Worm (Caenorhabditis elegans) whole organism, late embryonic: ENCODE results near the gene spp-30.

Experiments used
- C08G9.2 ChIP-seq: sonication (generic microtip); optimal IDR thresholded peaks from 2 replicates; lab custom pipeline; 2016; ENCODE audit warnings: mild to moderate bottlenecking, missing genetic modification characterization, moderate library complexity, missing compliant biosample characterization
- F13H6.1 ChIP-seq: sonication (generic microtip); optimal IDR thresholded peaks from 2 replicates; lab custom pipeline; 2016; ENCODE audit warnings: missing genetic modification characterization, missing compliant biosample characterization
- K02D7.2 ChIP-seq: sonication (generic microtip); optimal IDR thresholded peaks from 2 replicates; lab custom pipeline; 2017; ENCODE audit warnings: mild to moderate bottlenecking, missing genetic modification characterization, missing compliant biosample characterization
- K09A11.1 ChIP-seq: sonication (generic microtip); optimal IDR thresholded peaks from 2 replicates; lab custom pipeline; 2017; ENCODE audit warnings: antibody characterized with exemption, mild to moderate bottlenecking, missing genetic modification characterization, missing compliant biosample characterization; ENCODE audit not compliant: insufficient read depth
- ahr-1 ChIP-seq: sonication (generic microtip); optimal IDR thresholded peaks from 2 replicates; lab custom pipeline; 2016; ENCODE audit warnings: missing genetic modification characterization, missing compliant biosample characterization
- ama-1 ChIP-seq: fragments of 150-350 bp; optimal IDR thresholded peaks from 2 replicates; lab custom pipeline; 2014
- ceh-24 ChIP-seq: sonication (generic microtip); optimal IDR thresholded peaks from 2 replicates; lab custom pipeline; 2016; ENCODE audit warnings: mild to moderate bottlenecking, missing genetic modification characterization, missing compliant biosample characterization
- ceh-30 ChIP-seq: fragments of 150-350 bp; optimal IDR thresholded peaks from 2 replicates; lab custom pipeline; 2014; ENCODE audit warnings: missing biosample characterization, missing genetic modification characterization
- ceh-31 ChIP-seq: sonication (generic microtip); optimal IDR thresholded peaks from 2 replicates; lab custom pipeline; 2016; ENCODE audit warnings: missing genetic modification characterization, missing compliant biosample characterization
- ceh-34 ChIP-seq: sonication (generic microtip); optimal IDR thresholded peaks from 2 replicates; lab custom pipeline; 2016; ENCODE audit warnings: mild to moderate bottlenecking, missing genetic modification characterization, missing compliant biosample characterization
- ceh-45 ChIP-seq: fragments of 200-800 bp; sonication (Bioruptor generic); IDR thresholded peaks from 2 replicates; pipeline ENCODE4 v1.3.6; 2022; ENCODE audit warnings: missing genetic modification reagents, missing genetic modification characterization, missing compliant biosample characterization
- ceh-48 ChIP-seq: sonication (generic microtip); optimal IDR thresholded peaks from 2 replicates; lab custom pipeline; 2016; ENCODE audit warnings: missing genetic modification characterization, inconsistent platforms, missing compliant biosample characterization
- ceh-6 ChIP-seq: fragments of 200-800 bp; sonication (Bioruptor generic); optimal IDR thresholded peaks from 2 replicates; lab custom pipeline; 2018; ENCODE audit warnings: mild to moderate bottlenecking, missing genetic modification characterization, missing compliant biosample characterization
- che-1 ChIP-seq: sonication (generic microtip); optimal IDR thresholded peaks from 2 replicates; lab custom pipeline; 2016; ENCODE audit warnings: mild to moderate bottlenecking, missing genetic modification characterization, missing compliant biosample characterization
- elt-2 ChIP-seq: sonication (generic microtip); optimal IDR thresholded peaks from 2 replicates; lab custom pipeline; 2016; ENCODE audit warnings: missing genetic modification reagents, missing genetic modification characterization, missing compliant biosample characterization
- fax-1 ChIP-seq: sonication (generic microtip); optimal IDR thresholded peaks from 2 replicates; lab custom pipeline; 2016; ENCODE audit warnings: missing genotype, missing genetic modification characterization, missing compliant biosample characterization
- fkh-10 ChIP-seq: fragments of 150-350 bp; optimal IDR thresholded peaks from 2 replicates; lab custom pipeline; 2014; ENCODE audit warnings: missing biosample characterization, missing genetic modification reagents, missing genetic modification characterization
- fkh-6 ChIP-seq: sonication (generic microtip); optimal IDR thresholded peaks from 2 replicates; lab custom pipeline; 2016; ENCODE audit warnings: missing genetic modification characterization, missing compliant biosample characterization
- hlh-13 ChIP-seq: fragments of 200-800 bp; sonication (Bioruptor generic); optimal IDR thresholded peaks from 2 replicates; lab custom pipeline; 2018; ENCODE audit warnings: mild to moderate bottlenecking, missing genetic modification characterization, missing compliant biosample characterization
- hlh-15 ChIP-seq: sonication (generic microtip); optimal IDR thresholded peaks from 2 replicates; lab custom pipeline; 2016; ENCODE audit warnings: missing genetic modification characterization, missing compliant biosample characterization
- hlh-30 ChIP-seq: sonication (generic microtip); optimal IDR thresholded peaks from 2 replicates; lab custom pipeline; 2017; ENCODE audit warnings: antibody characterized with exemption, missing genetic modification characterization, missing compliant biosample characterization; ENCODE audit not compliant: insufficient read depth
- hlh-6 ChIP-seq: sonication (generic microtip); optimal IDR thresholded peaks from 2 replicates; lab custom pipeline; 2016; ENCODE audit warnings: missing genotype, missing genetic modification characterization, missing compliant biosample characterization
- hlh-8 ChIP-seq: sonication (generic microtip); optimal IDR thresholded peaks from 2 replicates; lab custom pipeline; 2016; ENCODE audit warnings: missing genotype, missing genetic modification characterization, missing compliant biosample characterization
- lim-6 ChIP-seq: sonication (generic microtip); optimal IDR thresholded peaks from 2 replicates; lab custom pipeline; 2016; ENCODE audit warnings: missing genetic modification characterization, missing compliant biosample characterization
- lin-11 ChIP-seq: fragments of 200-800 bp; sonication (Bioruptor generic); optimal IDR thresholded peaks from 2 replicates; lab custom pipeline; 2018; ENCODE audit warnings: mild to moderate bottlenecking, missing genetic modification characterization, missing compliant biosample characterization
- nfya-1 ChIP-seq: sonication (generic microtip); optimal IDR thresholded peaks from 2 replicates; lab custom pipeline; 2017; ENCODE audit warnings: missing genetic modification characterization, mild to moderate bottlenecking, missing compliant biosample characterization, antibody characterized with exemption, moderate library complexity
- nhr-11 ChIP-seq: fragments of 150-350 bp; optimal IDR thresholded peaks from 2 replicates; lab custom pipeline; 2014; ENCODE audit warnings: missing biosample characterization, missing genetic modification characterization
- npax-4 ChIP-seq: sonication (generic microtip); optimal IDR thresholded peaks from 2 replicates; lab custom pipeline; 2016; ENCODE audit warnings: missing genetic modification characterization, missing compliant biosample characterization
- odd-2 ChIP-seq: sonication (generic microtip); optimal IDR thresholded peaks from 2 replicates; lab custom pipeline; 2017; ENCODE audit warnings: antibody characterized with exemption, mild to moderate bottlenecking, missing genetic modification characterization, missing compliant biosample characterization
- pag-3 ChIP-seq: sonication (generic microtip); optimal IDR thresholded peaks from 2 replicates; lab custom pipeline; 2016; ENCODE audit warnings: missing compliant biosample characterization, missing genetic modification characterization, borderline replicate concordance
- pat-9 ChIP-seq: fragments of 200-800 bp; sonication (Bioruptor generic); optimal IDR thresholded peaks from 2 replicates; lab custom pipeline; 2018; ENCODE audit warnings: mild to moderate bottlenecking, missing genetic modification characterization, moderate library complexity, missing compliant biosample characterization
- pha-2 ChIP-seq: sonication (generic microtip); optimal IDR thresholded peaks from 2 replicates; lab custom pipeline; 2017; ENCODE audit warnings: mild to moderate bottlenecking, missing genetic modification characterization, missing compliant biosample characterization
- pha-4 ChIP-seq: fragments of 150-350 bp; optimal IDR thresholded peaks from 2 replicates; lab custom pipeline; 2018; ENCODE audit warnings: missing biosample characterization, missing genetic modification reagents, missing genetic modification characterization
- pqm-1 ChIP-seq: sonication (generic microtip); optimal IDR thresholded peaks from 2 replicates; lab custom pipeline; 2016; ENCODE audit warnings: missing genetic modification characterization, missing compliant biosample characterization
- pros-1 ChIP-seq: fragments of 150-350 bp; optimal IDR thresholded peaks from 2 replicates; lab custom pipeline; 2014; ENCODE audit warnings: missing biosample characterization, missing genetic modification reagents, missing genetic modification characterization
- ref-2 ChIP-seq: sonication (generic microtip); optimal IDR thresholded peaks from 2 replicates; lab custom pipeline; 2016; ENCODE audit warnings: missing genetic modification characterization, missing compliant biosample characterization
- sdc-2 ChIP-seq: sonication (generic microtip); optimal IDR thresholded peaks from 2 replicates; lab custom pipeline; 2016; ENCODE audit warnings: missing genotype, missing genetic modification characterization, missing compliant biosample characterization
- sox-2 ChIP-seq: fragments of 200-800 bp; sonication (Bioruptor generic); IDR thresholded peaks from 2 replicates; pipeline ENCODE4 v1.3.6; 2022; ENCODE audit warnings: missing genetic modification reagents, missing genetic modification characterization, missing compliant biosample characterization
- tbx-2 ChIP-seq: sonication (generic microtip); optimal IDR thresholded peaks from 2 replicates; lab custom pipeline; 2016; ENCODE audit warnings: missing genetic modification characterization, missing compliant biosample characterization
- ttx-3 ChIP-seq: sonication (generic microtip); optimal IDR thresholded peaks from 2 replicates; lab custom pipeline; 2016; ENCODE audit warnings: missing genetic modification reagents, missing genetic modification characterization, missing compliant biosample characterization
- unc-42 ChIP-seq: sonication (generic microtip); optimal IDR thresholded peaks from 2 replicates; lab custom pipeline; 2016; ENCODE audit warnings: missing genotype, missing genetic modification characterization, missing compliant biosample characterization
- unc-86 ChIP-seq: sonication (generic microtip); optimal IDR thresholded peaks from 2 replicates; lab custom pipeline; 2016; ENCODE audit warnings: missing genetic modification characterization, missing compliant biosample characterization

Gene spp-30

DNA sequence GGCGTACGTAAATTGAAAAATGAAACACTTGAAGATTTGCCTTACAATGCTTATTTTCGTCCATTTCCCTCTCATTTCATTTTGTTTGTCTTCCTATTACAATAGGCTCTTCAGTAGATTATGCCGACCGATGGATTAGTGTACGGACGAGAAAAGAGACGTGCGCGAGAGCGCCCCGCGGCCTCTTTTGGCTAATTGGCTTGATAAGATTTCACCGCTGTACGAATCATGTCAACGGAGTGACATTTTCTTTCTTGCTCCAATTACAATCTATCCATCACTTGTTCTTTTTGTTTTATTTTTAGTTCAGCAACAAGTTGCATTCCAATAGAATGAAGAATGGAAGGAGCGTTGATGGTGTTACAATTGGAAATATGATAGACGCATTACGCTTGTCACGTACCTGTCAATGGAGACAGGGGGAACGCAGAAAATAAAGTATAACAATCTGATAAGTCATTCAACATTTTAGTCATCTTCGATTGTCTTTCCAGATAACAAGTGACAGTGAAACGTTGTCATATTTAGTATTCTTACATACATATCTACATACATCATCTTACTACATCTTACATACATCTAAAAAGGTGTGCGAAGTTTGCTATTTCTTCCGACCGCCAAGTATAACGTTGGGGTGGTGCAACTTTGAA, 20.2 kb downstream of the spp-30 start:
- TF ChIP-seq unc-86 (tag; lab: Kevin White, UChicago) (no peak), fkh-6 (tag; lab: Kevin White, UChicago) (no peak), pqm-1 (tag; lab: Kevin White, UChicago) (no peak), ttx-3 (tag; lab: Kevin White, UChicago) (no peak), sdc-2 (tag; lab: Kevin White, UChicago) (no peak), hlh-6 (no peak), K02D7.2 (no peak), C08G9.2 (no peak), odd-2 (tag; lab: Kevin White, UChicago) (no peak), pros-1 (peak; percentile 39), ceh-45 (GFP tag; lab: Robert Waterston, UW) (no peak), fkh-10 (no peak), ceh-48 (no peak), unc-42 (tag; lab: Kevin White, UChicago) (peak; percentile 83), ama-1 (lab: Kevin White, UChicago) (no peak), tbx-2 (tag; lab: Kevin White, UChicago) (peak; percentile 31), lim-6 (tag; lab: Kevin White, UChicago) (no peak), nfya-1 (peak; percentile 40), hlh-13 (GFP tag; lab: Kevin White, UChicago) (no peak), nhr-11 (tag; lab: Kevin White, UChicago) (no peak), sox-2 (no peak), pat-9 (tag; lab: Kevin White, UChicago) (no peak), elt-2 (tag; lab: Kevin White, UChicago) (no peak), pha-2 (tag; lab: Kevin White, UChicago) (no peak)

ce11 chrX:11607500-11607823, 21.0 kb downstream of the spp-30 start:
- no peak for TF ChIP-seq ref-2
- TF ChIP-seq ceh-6 (GFP tag; lab: Kevin White, UChicago), result no peak
- peak; percentile 26 for TF ChIP-seq ceh-31 (tag; lab: Kevin White, UChicago)
- peak; percentile 14 for TF ChIP-seq unc-42 (tag; lab: Kevin White, UChicago)

DNA sequence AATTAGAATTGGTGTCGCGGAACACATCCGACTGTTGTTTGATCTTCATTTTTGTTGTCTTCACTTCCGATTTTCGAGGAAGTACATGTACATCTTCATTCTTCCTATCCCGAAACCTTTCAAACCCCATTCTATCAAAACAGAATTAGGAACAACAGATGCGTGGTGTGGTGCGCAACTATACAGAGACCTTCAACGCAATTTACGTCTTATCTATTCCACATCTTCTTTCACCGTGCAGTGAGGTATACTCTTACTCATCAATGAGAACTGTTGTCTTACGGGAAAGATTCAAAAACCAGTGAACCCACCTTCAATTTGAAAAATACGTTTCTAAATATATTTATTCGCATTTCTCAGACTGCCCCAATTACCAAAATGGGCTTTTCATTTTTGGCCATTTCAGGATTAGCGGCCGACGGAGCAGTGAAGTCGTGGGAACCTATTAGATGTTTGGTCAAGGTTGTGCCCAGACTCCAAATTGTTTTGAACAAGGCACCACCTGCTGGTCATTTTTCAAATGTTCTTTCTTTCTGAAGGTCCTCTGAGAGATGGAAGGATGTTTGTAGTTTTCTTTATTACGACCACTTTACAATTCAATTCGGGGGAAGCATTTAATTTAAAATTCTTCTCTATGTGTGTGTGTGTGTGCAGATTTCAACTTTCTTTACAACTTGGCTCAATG, 21.5 kb downstream of the spp-30 start:
- TF ChIP-seq hlh-15 (tag; lab: Kevin White, UChicago) (no peak), ceh-24 (tag; lab: Kevin White, UChicago) (no peak)

DNA sequence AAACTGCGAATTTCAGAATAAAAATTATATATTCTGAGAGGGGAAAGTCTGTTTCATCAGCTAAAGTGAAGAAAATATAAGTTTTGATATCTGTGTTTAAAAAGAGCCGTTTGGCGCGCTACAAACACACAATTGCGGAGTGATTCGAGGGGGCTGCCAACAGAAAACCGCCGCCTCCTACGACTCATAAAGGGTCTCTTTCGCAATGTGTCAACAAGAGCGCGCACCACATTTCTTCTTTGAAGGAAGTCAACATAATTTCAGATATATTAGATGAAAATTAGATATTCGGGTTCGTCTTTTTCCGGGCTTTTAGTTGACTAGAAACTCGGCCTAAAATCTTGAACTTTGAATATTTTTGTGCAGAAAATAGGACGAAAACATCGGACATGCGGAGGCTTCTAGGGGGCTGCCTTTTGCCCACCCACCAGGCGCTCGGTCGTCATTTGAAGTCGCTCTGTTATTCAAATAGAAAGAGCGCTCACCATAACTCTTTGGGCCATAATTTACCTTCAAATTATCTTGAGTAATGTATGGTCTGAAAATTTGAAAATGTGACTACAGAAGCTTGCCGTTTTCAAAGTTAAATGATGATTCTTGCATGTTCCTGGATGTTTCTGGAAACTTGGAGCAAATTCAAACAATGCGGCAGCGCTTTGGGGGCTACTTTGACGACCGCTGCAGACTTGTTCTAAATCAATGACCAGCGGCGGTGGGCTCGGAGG, 22.6 kb downstream of the spp-30 start:
- TF ChIP-seq ref-2 (peak; percentile 100), ceh-45 (GFP tag; lab: Robert Waterston, UW) (peak; percentile 53; the same call in 1 of the 2 replicates), hlh-6 (peak; percentile 62), unc-42 (tag; lab: Kevin White, UChicago) (peak; percentile 97), ceh-6 (GFP tag; lab: Kevin White, UChicago) (peak; percentile 83), che-1 (peak; percentile 88), ceh-34 (tag; lab: Kevin White, UChicago) (peak; percentile 100), C08G9.2 (peak; percentile 60), pat-9 (tag; lab: Kevin White, UChicago) (peak; percentile 98), fkh-10 (peak; percentile 95), fax-1 (tag; lab: Kevin White, UChicago) (peak; percentile 71), pag-3 (tag; lab: Kevin White, UChicago) (peak; percentile 93), nfya-1 (peak; percentile 95), sdc-2 (tag; lab: Kevin White, UChicago) (peak; percentile 90), ama-1 (lab: Kevin White, UChicago) (no peak), hlh-8 (tag; lab: Kevin White, UChicago) (peak; percentile 84), pha-2 (tag; lab: Kevin White, UChicago) (peak; percentile 97), ahr-1 (tag; lab: Kevin White, UChicago) (peak; percentile 82), hlh-30 (peak; percentile 1), ceh-30 (tag; lab: Kevin White, UChicago) (peak; percentile 43), K09A11.1 (tag; lab: Kevin White, UChicago) (peak; percentile 96), elt-2 (tag; lab: Kevin White, UChicago) (peak; percentile 98), pha-4 (tag; lab: Kevin White, UChicago) (no peak), F13H6.1 (peak; percentile 98), lin-11 (peak; percentile 89), npax-4 (peak; percentile 45)
